Worm (Caenorhabditis elegans) whole organism, late embryonic: ENCODE results near the gene tut-1.
"Not testable (repeated sequence)": the region's sequence is repeated elsewhere in the genome, so short reads cannot be mapped to it uniquely, and the experiment has no call there.

Experiments
- C38D4.7 ChIP-seq: fragments of 200-800 bp; sonication (Bioruptor generic); optimal IDR thresholded peaks from 2 replicates; lab custom pipeline; 2018; ENCODE audit warnings: mild to moderate bottlenecking, missing genetic modification characterization, moderate library complexity, missing compliant biosample characterization
- K09A11.1 ChIP-seq: sonication (generic microtip); optimal IDR thresholded peaks from 2 replicates; lab custom pipeline; 2017; ENCODE audit warnings: antibody characterized with exemption, mild to moderate bottlenecking, missing genetic modification characterization, missing compliant biosample characterization; ENCODE audit not compliant: insufficient read depth
- T23F11.4 ChIP-seq: fragments of 200-800 bp; sonication (Bioruptor generic); optimal IDR thresholded peaks from 2 replicates; lab custom pipeline; 2018; ENCODE audit warnings: mild to moderate bottlenecking, missing genetic modification characterization, missing compliant biosample characterization
- ahr-1 ChIP-seq: sonication (generic microtip); optimal IDR thresholded peaks from 2 replicates; lab custom pipeline; 2016; ENCODE audit warnings: missing genetic modification characterization, missing compliant biosample characterization
- ama-1 ChIP-seq: fragments of 150-350 bp; optimal IDR thresholded peaks from 2 replicates; lab custom pipeline; 2014
- ceh-14 ChIP-seq: sonication (generic microtip); optimal IDR thresholded peaks from 2 replicates; lab custom pipeline; 2016; ENCODE audit warnings: missing genotype, missing genetic modification characterization, missing compliant biosample characterization
- ceh-18 ChIP-seq: sonication (generic microtip); optimal IDR thresholded peaks from 2 replicates; lab custom pipeline; 2016; ENCODE audit warnings: missing genetic modification characterization, missing compliant biosample characterization
- ceh-2 ChIP-seq: sonication (generic microtip); optimal IDR thresholded peaks from 2 replicates; lab custom pipeline; 2016; ENCODE audit warnings: missing genotype, missing genetic modification characterization, missing compliant biosample characterization
- ceh-22 ChIP-seq: sonication (generic microtip); optimal IDR thresholded peaks from 2 replicates; lab custom pipeline; 2017; ENCODE audit warnings: missing biosample characterization, missing genetic modification characterization
- ceh-31 ChIP-seq: sonication (generic microtip); optimal IDR thresholded peaks from 2 replicates; lab custom pipeline; 2016; ENCODE audit warnings: missing genetic modification characterization, missing compliant biosample characterization
- ceh-34 ChIP-seq: sonication (generic microtip); optimal IDR thresholded peaks from 2 replicates; lab custom pipeline; 2016; ENCODE audit warnings: mild to moderate bottlenecking, missing genetic modification characterization, missing compliant biosample characterization
- ceh-45 ChIP-seq: fragments of 200-800 bp; sonication (Bioruptor generic); IDR thresholded peaks from 2 replicates; pipeline ENCODE4 v1.3.6; 2022; ENCODE audit warnings: missing genetic modification reagents, missing genetic modification characterization, missing compliant biosample characterization
- dmd-4 ChIP-seq: sonication (generic microtip); optimal IDR thresholded peaks from 2 replicates; lab custom pipeline; 2016; ENCODE audit warnings: borderline replicate concordance, missing genetic modification characterization, missing compliant biosample characterization
- dve-1 ChIP-seq: sonication (generic microtip); optimal IDR thresholded peaks from 2 replicates; lab custom pipeline; 2017; ENCODE audit warnings: antibody characterized with exemption, mild to moderate bottlenecking, missing genetic modification characterization, missing compliant biosample characterization
- eyg-1 ChIP-seq: sonication (generic microtip); optimal IDR thresholded peaks from 2 replicates; lab custom pipeline; 2016; ENCODE audit warnings: missing genotype, missing genetic modification characterization, missing compliant biosample characterization
- fax-1 ChIP-seq: sonication (generic microtip); optimal IDR thresholded peaks from 2 replicates; lab custom pipeline; 2016; ENCODE audit warnings: missing genotype, missing genetic modification characterization, missing compliant biosample characterization
- fkh-10 ChIP-seq: fragments of 150-350 bp; optimal IDR thresholded peaks from 2 replicates; lab custom pipeline; 2014; ENCODE audit warnings: missing biosample characterization, missing genetic modification reagents, missing genetic modification characterization
- hlh-15 ChIP-seq: sonication (generic microtip); optimal IDR thresholded peaks from 2 replicates; lab custom pipeline; 2016; ENCODE audit warnings: missing genetic modification characterization, missing compliant biosample characterization
- lim-6 ChIP-seq: sonication (generic microtip); optimal IDR thresholded peaks from 2 replicates; lab custom pipeline; 2016; ENCODE audit warnings: missing genetic modification characterization, missing compliant biosample characterization
- nhr-11 ChIP-seq: fragments of 150-350 bp; optimal IDR thresholded peaks from 2 replicates; lab custom pipeline; 2014; ENCODE audit warnings: missing biosample characterization, missing genetic modification characterization
- nhr-232 ChIP-seq: sonication (generic microtip); optimal IDR thresholded peaks from 2 replicates; lab custom pipeline; 2016; ENCODE audit warnings: missing genetic modification characterization, missing compliant biosample characterization
- pag-3 ChIP-seq: sonication (generic microtip); optimal IDR thresholded peaks from 2 replicates; lab custom pipeline; 2016; ENCODE audit warnings: missing compliant biosample characterization, missing genetic modification characterization, borderline replicate concordance
- pax-1 ChIP-seq: fragments of 150-350 bp; optimal IDR thresholded peaks from 2 replicates; lab custom pipeline; 2014; ENCODE audit warnings: missing biosample characterization, missing genetic modification characterization
- pha-4 ChIP-seq: fragments of 150-350 bp; optimal IDR thresholded peaks from 2 replicates; lab custom pipeline; 2018; ENCODE audit warnings: missing biosample characterization, missing genetic modification reagents, missing genetic modification characterization
- pros-1 ChIP-seq: fragments of 150-350 bp; optimal IDR thresholded peaks from 2 replicates; lab custom pipeline; 2014; ENCODE audit warnings: missing biosample characterization, missing genetic modification reagents, missing genetic modification characterization
- ref-2 ChIP-seq: sonication (generic microtip); optimal IDR thresholded peaks from 2 replicates; lab custom pipeline; 2016; ENCODE audit warnings: missing genetic modification characterization, missing compliant biosample characterization
- sox-4 ChIP-seq: sonication (generic microtip); optimal IDR thresholded peaks from 2 replicates; lab custom pipeline; 2017; ENCODE audit warnings: mild to moderate bottlenecking, missing genetic modification characterization, inconsistent platforms, missing compliant biosample characterization
- tbx-2 ChIP-seq: sonication (generic microtip); optimal IDR thresholded peaks from 2 replicates; lab custom pipeline; 2016; ENCODE audit warnings: missing genetic modification characterization, missing compliant biosample characterization
- tbx-7 ChIP-seq: sonication (generic microtip); optimal IDR thresholded peaks from 2 replicates; lab custom pipeline; 2016; ENCODE audit warnings: missing genotype, missing genetic modification characterization, missing compliant biosample characterization
- unc-42 ChIP-seq: sonication (generic microtip); optimal IDR thresholded peaks from 2 replicates; lab custom pipeline; 2016; ENCODE audit warnings: missing genotype, missing genetic modification characterization, missing compliant biosample characterization
- zip-5 ChIP-seq: sonication (generic microtip); optimal IDR thresholded peaks from 2 replicates; lab custom pipeline; 2016; ENCODE audit warnings: missing genetic modification characterization, missing compliant biosample characterization
- ztf-16 ChIP-seq: sonication (generic microtip); optimal IDR thresholded peaks from 2 replicates; lab custom pipeline; 2017; ENCODE audit warnings: missing genetic modification characterization, missing compliant biosample characterization

tut-1 gene

ce11 chrIV:119792-120191, 1.7 kb downstream of the tut-1 start:
- TF ChIP-seq fax-1 (tag; lab: Kevin White, UChicago) (no peak), ztf-16 (tag; lab: Kevin White, UChicago) (no peak), pax-1 (no peak), pha-4 (tag; lab: Kevin White, UChicago) (no peak), pag-3 (no peak), tbx-2 (tag; lab: Kevin White, UChicago) (no peak), zip-5 (tag; lab: Kevin White, UChicago) (no peak), K09A11.1 (tag; lab: Kevin White, UChicago) (no peak), ref-2 (tag; lab: Kevin White, UChicago) (no peak), nhr-11 (tag; lab: Kevin White, UChicago) (no peak), hlh-15 (tag; lab: Kevin White, UChicago) (no peak), lim-6 (tag; lab: Kevin White, UChicago) (no peak), ceh-14 (no peak)

ce11 chrIV:118786-119185, 2.7 kb downstream of the tut-1 start:
- TF ChIP-seq ama-1 (lab: Kevin White, UChicago) = no peak
- no peak for TF ChIP-seq pros-1 (tag; lab: Kevin White, UChicago)
- TF ChIP-seq sox-4 (tag; lab: Kevin White, UChicago) = no peak

DNA sequence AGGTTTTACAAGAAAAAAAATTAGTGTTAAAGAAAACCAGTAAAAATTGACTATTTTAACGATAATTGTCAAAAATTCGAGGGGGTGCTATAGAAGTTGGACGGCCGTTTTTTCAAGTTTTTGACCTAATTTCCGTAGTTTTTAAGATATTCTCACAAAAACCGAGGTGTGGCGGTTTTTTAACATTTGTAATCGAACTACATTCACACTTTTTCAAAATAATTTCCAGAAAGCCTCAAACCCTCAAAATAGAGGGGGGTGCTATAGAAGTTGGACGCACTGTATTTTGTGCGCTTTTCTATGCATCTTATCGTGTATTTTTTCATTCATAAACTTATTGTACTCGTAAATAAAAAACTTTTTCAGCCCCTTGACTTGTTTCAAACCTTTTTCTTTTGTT, 10.1 kb downstream of the tut-1 start, which contains the start of gene F29C4.4:
Gene F29C4.4 (plus strand): TSS at position 301 of the 400 bp plus-strand sequence.
- not testable (repeated sequence) for TF ChIP-seq C38D4.7 (GFP tag; lab: Kevin White, UChicago); ceh-22 (tag; lab: Kevin White, UChicago); ceh-45 (GFP tag; lab: Robert Waterston, UW)

- TF ChIP-seq ama-1 (lab: Kevin White, UChicago) (no peak), sox-4 (tag; lab: Kevin White, UChicago) (no peak), ceh-18 (tag; lab: Kevin White, UChicago) (no peak), tbx-7 (no peak), ceh-34 (tag; lab: Kevin White, UChicago) (no peak), tbx-2 (tag; lab: Kevin White, UChicago) (no peak), dve-1 (tag; lab: Kevin White, UChicago) (no peak)
Measured at ce11 chrIV:109307-109706, 12.2 kb downstream of the tut-1 start, which contains the start of gene B0545.4. B0545.4 (minus strand) TSS chrIV:109407.

- TF ChIP-seq ceh-2 (tag; lab: Kevin White, UChicago) (no peak), ref-2 (tag; lab: Kevin White, UChicago) (no peak), ama-1 (lab: Kevin White, UChicago) (no peak), nhr-232 (tag; lab: Kevin White, UChicago) (no peak), ahr-1 (tag; lab: Kevin White, UChicago) (no peak), T23F11.4 (GFP tag; lab: Kevin White, UChicago) (no peak), C38D4.7 (GFP tag; lab: Kevin White, UChicago) (no peak), pax-1 (no peak), ceh-31 (tag; lab: Kevin White, UChicago) (no peak), dmd-4 (tag; lab: Kevin White, UChicago) (no peak), ceh-22 (tag; lab: Kevin White, UChicago) (no peak), fkh-10 (GFP tag; lab: Kevin White, UChicago) (no peak), ceh-14 (no peak)
Measured at ce11 chrIV:102848-103247, 18.7 kb downstream of the tut-1 start.

DNA sequence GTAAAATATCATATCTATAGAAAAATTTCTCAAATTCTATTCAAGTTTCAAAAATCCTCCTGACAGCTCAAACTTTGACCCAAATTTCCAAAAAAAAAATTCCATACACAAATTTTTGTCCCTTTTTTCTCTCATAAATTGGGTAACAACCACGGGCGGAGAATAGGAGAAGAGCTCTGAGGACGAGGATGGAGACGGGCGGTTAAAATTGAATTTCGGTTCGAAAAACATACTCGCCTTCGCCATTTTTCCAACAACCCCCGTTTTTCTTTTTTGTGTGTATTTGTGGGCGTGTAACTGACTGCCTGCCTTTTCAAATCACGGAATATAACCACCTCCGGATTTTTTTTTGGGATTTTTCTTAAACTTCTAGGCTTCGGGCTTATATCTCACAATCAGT, 23.8 kb downstream of the tut-1 start:
- no peak for TF ChIP-seq eyg-1 (tag; lab: Kevin White, UChicago)
- TF ChIP-seq unc-42 (tag; lab: Kevin White, UChicago) = peak; percentile 74
